Worm (Caenorhabditis elegans) whole organism, midembryonic: ENCODE measurements around the gene C53A3.4.

Source experiments
- T22C8.4 ChIP-seq: fragments of 200-800 bp; sonication (Bioruptor generic); IDR thresholded peaks from 2 replicates; pipeline ENCODE4 v1.3.6; 2022; ENCODE audit warnings: missing genetic modification characterization, missing compliant biosample characterization
- med-1 ChIP-seq: sonication (generic microtip); optimal IDR thresholded peaks from 2 replicates; lab custom pipeline; 2017; ENCODE audit warnings: missing genetic modification characterization, mild to moderate bottlenecking, missing compliant biosample characterization, antibody characterized with exemption, missing genetic modification reagents; ENCODE audit not compliant: insufficient read depth
- ref-1 ChIP-seq: fragments of 200-800 bp; sonication (Bioruptor generic); conservative IDR thresholded peaks from 2 replicates; pipeline ENCODE4 v1.3.6; 2022; ENCODE audit warnings: missing genetic modification reagents, missing genetic modification characterization, missing compliant biosample characterization
- tab-1 ChIP-seq: fragments of 200-800 bp; sonication (Bioruptor generic); IDR thresholded peaks from 2 replicates; pipeline ENCODE4 v1.3.6; 2022; ENCODE audit warnings: missing genetic modification characterization, missing compliant biosample characterization

ce11 chrV:5708331-5708730 is 50.3 kb downstream of the C53A3.4 start:
- TF ChIP-seq med-1 (no peak), ref-1 (GFP tag; lab: Robert Waterston, UW) (no peak), T22C8.4 (GFP tag; lab: Robert Waterston, UW) (no peak), tab-1 (GFP tag; lab: Robert Waterston, UW) (no peak)
